Fruit fly (Drosophila melanogaster) whole organism, embryonic: ENCODE data around the gene CG17752.
A peak's percentile ranks its signal among the peaks of the same experiment; 100 is the strongest.

Experiments used
- Asciz ChIP-seq: fragments of 200-800 bp; sonication (Bioruptor generic); optimal IDR thresholded peaks from 2 replicates; lab custom pipeline; 2017; ENCODE audit warnings: missing biosample characterization, mild to moderate bottlenecking, missing genetic modification characterization, missing genetic modification reagents
- CG10543 ChIP-seq: fragments of 200-800 bp; sonication (Bioruptor generic); optimal IDR thresholded peaks from 3 replicates; lab custom pipeline; 2017; ENCODE audit warnings: missing biosample characterization, mild to moderate bottlenecking, missing genetic modification characterization, moderate library complexity
- CG10654 ChIP-seq: fragments of 200-800 bp; sonication (Bioruptor generic); optimal IDR thresholded peaks from 2 replicates; lab custom pipeline; 2016; ENCODE audit warnings: missing biosample characterization, missing genetic modification characterization
- CG10979 ChIP-seq: fragments of 200-800 bp; sonication (Bioruptor generic); optimal IDR thresholded peaks from 2 replicates; lab custom pipeline; 2018; ENCODE audit warnings: missing biosample characterization, mild to moderate bottlenecking, missing genetic modification characterization, moderate library complexity
- CG12104 ChIP-seq: fragments of 200-800 bp; sonication (Bioruptor generic); optimal IDR thresholded peaks from 3 replicates; lab custom pipeline; 2016; ENCODE audit warnings: missing biosample characterization, missing genetic modification characterization
- CG12769 ChIP-seq: fragments of 200-800 bp; sonication (Bioruptor generic); optimal IDR thresholded peaks from 2 replicates; lab custom pipeline; 2019; ENCODE audit warnings: missing biosample characterization, mild to moderate bottlenecking, missing genetic modification characterization, moderate library complexity
- CG13894 ChIP-seq: fragments of 200-800 bp; sonication (Bioruptor generic); optimal IDR thresholded peaks from 3 replicates; lab custom pipeline; 2018; ENCODE audit warnings: missing biosample characterization, mild to moderate bottlenecking, missing genetic modification characterization, moderate library complexity
- CG14710 ChIP-seq: fragments of 200-800 bp; sonication (Bioruptor generic); optimal IDR thresholded peaks from 3 replicates; lab custom pipeline; 2019; ENCODE audit warnings: missing biosample characterization, mild to moderate bottlenecking, missing genetic modification characterization, moderate library complexity
- CG15601 ChIP-seq: fragments of 200-800 bp; sonication (Bioruptor generic); optimal IDR thresholded peaks from 3 replicates; lab custom pipeline; 2019; ENCODE audit warnings: missing biosample characterization, mild to moderate bottlenecking, missing genetic modification characterization, moderate library complexity
- CG16863 ChIP-seq: fragments of 200-800 bp; sonication (Bioruptor generic); optimal IDR thresholded peaks from 3 replicates; lab custom pipeline; 2016; ENCODE audit warnings: missing biosample characterization, missing genetic modification characterization
- CG17829 ChIP-seq: fragments of 200-800 bp; optimal IDR thresholded peaks from 2 replicates; lab custom pipeline; 2019; ENCODE audit warnings: missing biosample characterization, mild to moderate bottlenecking, missing genetic modification characterization, moderate library complexity
- CG1792 ChIP-seq: fragments of 200-800 bp; sonication (Bioruptor generic); optimal IDR thresholded peaks from 2 replicates; lab custom pipeline; 2016; ENCODE audit warnings: missing biosample characterization, missing genetic modification characterization
- CG18619 ChIP-seq: fragments of 200-800 bp; sonication (Bioruptor generic); optimal IDR thresholded peaks from 3 replicates; lab custom pipeline; 2017; ENCODE audit warnings: missing biosample characterization, mild to moderate bottlenecking, missing genetic modification characterization
- CG3065 ChIP-seq: fragments of 200-800 bp; sonication (Bioruptor generic); optimal IDR thresholded peaks from 2 replicates; lab custom pipeline; 2016; ENCODE audit warnings: missing biosample characterization, missing genetic modification characterization
- CG3407 ChIP-seq: fragments of 200-800 bp; sonication (Bioruptor generic); optimal IDR thresholded peaks from 2 replicates; lab custom pipeline; 2018; ENCODE audit warnings: missing biosample characterization, mild to moderate bottlenecking, missing genetic modification characterization
- CG34376 ChIP-seq: fragments of 200-800 bp; sonication (Bioruptor generic); optimal IDR thresholded peaks from 2 replicates; lab custom pipeline; 2018; ENCODE audit warnings: missing biosample characterization, mild to moderate bottlenecking, missing genetic modification characterization
- CG4282 ChIP-seq: fragments of 200-800 bp; sonication (Bioruptor generic); optimal IDR thresholded peaks from 2 replicates; lab custom pipeline; 2016; ENCODE audit warnings: missing biosample characterization, missing genetic modification characterization
- CG43689 ChIP-seq: fragments of 200-800 bp; sonication (Bioruptor generic); IDR thresholded peaks from 2 replicates; pipeline ENCODE4 v1.3.6; 2022; ENCODE audit warnings: missing biosample characterization, missing genetic modification characterization
- CG8290 ChIP-seq, 3 experiments: fragments of 200-800 bp; sonication (Bioruptor generic); optimal IDR thresholded peaks; 2 replicates each; lab custom pipeline; 2016 to 2019; ENCODE audit warnings: missing biosample characterization in 3 of 3, missing genetic modification characterization in 3 of 3, mild to moderate bottlenecking in 2 of 3, moderate library complexity in 1 of 3
- CG8765 ChIP-seq: fragments of 200-800 bp; sonication (Bioruptor generic); IDR thresholded peaks from 2 replicates; pipeline ENCODE4 v1.3.6; 2022; ENCODE audit warnings: missing biosample characterization, missing genetic modification characterization
- Chrac-16 ChIP-seq: fragments of 200-800 bp; sonication (Bioruptor generic); optimal IDR thresholded peaks from 3 replicates; lab custom pipeline; 2016; ENCODE audit warnings: missing biosample characterization, missing genetic modification characterization
- Dbx ChIP-seq: fragments of 200-800 bp; sonication (Bioruptor generic); IDR thresholded peaks from 3 replicates; pipeline ENCODE4 v1.3.6; 2022; ENCODE audit warnings: missing biosample characterization, missing genetic modification characterization
- Doc2 ChIP-seq: fragments of 200-800 bp; sonication (Bioruptor generic); IDR thresholded peaks from 2 replicates; pipeline ENCODE4 v1.3.6; 2022; ENCODE audit warnings: missing biosample characterization, missing genetic modification characterization
- Ets65A ChIP-seq: fragments of 200-800 bp; sonication (Bioruptor generic); peaks from one replicate; lab custom pipeline; 2016; ENCODE audit warnings: missing biosample characterization, missing genetic modification characterization
- Lim3 ChIP-seq: fragments of 200-800 bp; sonication (Bioruptor generic); IDR thresholded peaks from 2 replicates; pipeline ENCODE4 v1.3.6; 2022; ENCODE audit warnings: missing biosample characterization, missing genetic modification characterization
- MBD-R2 ChIP-seq: fragments of 200-800 bp; sonication (Bioruptor generic); IDR thresholded peaks from 2 replicates; pipeline ENCODE4 v1.3.6; 2022; ENCODE audit warnings: missing biosample characterization, missing genetic modification characterization
- NFAT ChIP-seq: fragments of 200-800 bp; sonication (Bioruptor generic); IDR thresholded peaks from 2 replicates; pipeline ENCODE4 v1.3.6; 2022; ENCODE audit warnings: missing biosample characterization, missing genetic modification characterization
- NfI ChIP-seq: fragments of 200-800 bp; sonication (Bioruptor generic); optimal IDR thresholded peaks from 3 replicates; lab custom pipeline; 2018; ENCODE audit warnings: missing biosample characterization, mild to moderate bottlenecking, missing genetic modification characterization, moderate library complexity
- Opbp ChIP-seq: fragments of 200-800 bp; sonication (Bioruptor generic); IDR thresholded peaks from 3 replicates; pipeline ENCODE4 v1.3.6; 2022; ENCODE audit warnings: missing biosample characterization, missing genetic modification characterization; ENCODE audit not compliant: partially characterized antibody
- Ravus ChIP-seq: fragments of 200-800 bp; sonication (Bioruptor generic); IDR thresholded peaks from 2 replicates; pipeline ENCODE4 v1.3.6; 2022; ENCODE audit warnings: missing biosample characterization, missing genetic modification characterization
- Rfx ChIP-seq: fragments of 200-800 bp; sonication (Bioruptor generic); IDR thresholded peaks from 2 replicates; pipeline ENCODE4 v1.3.6; 2022; ENCODE audit warnings: missing biosample characterization, missing genetic modification characterization
- Side ChIP-seq: fragments of 200-800 bp; sonication (Bioruptor generic); optimal IDR thresholded peaks from 2 replicates; lab custom pipeline; 2016; ENCODE audit warnings: missing biosample characterization, missing genetic modification characterization
- Taf1 ChIP-seq: fragments of 200-800 bp; sonication (Bioruptor generic); IDR thresholded peaks from 2 replicates; pipeline ENCODE4 v1.3.6; 2022; ENCODE audit warnings: missing biosample characterization, missing genetic modification characterization
- abd-A ChIP-seq: fragments of 200-800 bp; sonication (Bioruptor generic); optimal IDR thresholded peaks from 3 replicates; lab custom pipeline; 2019; ENCODE audit warnings: missing biosample characterization, mild to moderate bottlenecking, missing genetic modification characterization, moderate library complexity
- cad ChIP-seq: fragments of >200 bp; optimal IDR thresholded peaks from 2 replicates; lab custom pipeline; 2017; ENCODE audit warnings: missing biosample characterization, missing genetic modification characterization
- chinmo ChIP-seq: fragments of 200-800 bp; sonication (Bioruptor generic); IDR thresholded peaks from 4 replicates; pipeline ENCODE4 v1.3.6; 2022; ENCODE audit warnings: missing biosample characterization, missing genetic modification characterization; ENCODE audit not compliant: partially characterized antibody
- cwo ChIP-seq: fragments of 200-800 bp; sonication (Bioruptor generic); optimal IDR thresholded peaks from 3 replicates; lab custom pipeline; 2017; ENCODE audit warnings: missing biosample characterization, missing genetic modification characterization, mild to moderate bottlenecking, moderate library complexity, missing genetic modification reagents
- fd3F ChIP-seq: fragments of 200-800 bp; sonication (Bioruptor generic); optimal IDR thresholded peaks from 2 replicates; lab custom pipeline; 2018; ENCODE audit warnings: missing biosample characterization, mild to moderate bottlenecking, missing genetic modification characterization, moderate library complexity
- gcm ChIP-seq: fragments of 200-800 bp; sonication (Bioruptor generic); optimal IDR thresholded peaks from 2 replicates; lab custom pipeline; 2019; ENCODE audit warnings: missing biosample characterization, mild to moderate bottlenecking, missing genetic modification characterization, moderate library complexity
- hbn ChIP-seq: fragments of 200-800 bp; sonication (Bioruptor generic); IDR thresholded peaks from 2 replicates; pipeline ENCODE4 v1.3.6; 2022; ENCODE audit warnings: missing biosample characterization, missing genetic modification characterization; ENCODE audit not compliant: partially characterized antibody
- lmd ChIP-seq: fragments of 200-800 bp; sonication (Bioruptor generic); IDR thresholded peaks from 2 replicates; pipeline ENCODE4 v1.3.6; 2022; ENCODE audit warnings: missing biosample characterization, missing genetic modification characterization
- nom ChIP-seq: fragments of 200-800 bp; sonication (Bioruptor generic); optimal IDR thresholded peaks from 2 replicates; lab custom pipeline; 2017; ENCODE audit warnings: missing biosample characterization, missing genetic modification characterization, mild to moderate bottlenecking, moderate library complexity, missing genetic modification reagents
- org-1 ChIP-seq: fragments of 200-800 bp; sonication (Bioruptor generic); optimal IDR thresholded peaks from 2 replicates; lab custom pipeline; 2017; ENCODE audit warnings: missing biosample characterization, missing genetic modification characterization
- rib ChIP-seq: fragments of 200-800 bp; sonication (Bioruptor generic); IDR thresholded peaks from 2 replicates; pipeline ENCODE4 v1.3.6; 2022; ENCODE audit warnings: missing biosample characterization, missing genetic modification characterization
- sc ChIP-seq, 3 experiments: fragments of >200 bp in 2 of 3; fragments of 200-800 bp in 1 of 3; sonication (Bioruptor generic) in 1 of 3; optimal IDR thresholded peaks; 2 replicates in 2 of 3; 3 replicates in 1 of 3; lab custom pipeline; 2017; ENCODE audit warnings: mild to moderate bottlenecking in 1 of 3, missing biosample characterization in 1 of 3, missing genetic modification characterization in 1 of 3, missing genetic modification reagents in 1 of 3
- sqz ChIP-seq: fragments of 200-800 bp; sonication (Bioruptor generic); optimal IDR thresholded peaks from 3 replicates; lab custom pipeline; 2018; ENCODE audit warnings: missing biosample characterization, mild to moderate bottlenecking, missing genetic modification characterization
- tx ChIP-seq: fragments of 200-800 bp; sonication (Bioruptor generic); optimal IDR thresholded peaks from 2 replicates; lab custom pipeline; 2016; ENCODE audit warnings: missing biosample characterization, missing genetic modification characterization
- vvl ChIP-seq: fragments of 200-800 bp; sonication (Bioruptor generic); IDR thresholded peaks from 2 replicates; pipeline ENCODE4 v1.3.6; 2022; ENCODE audit warnings: missing biosample characterization, missing genetic modification characterization

The CG17752 gene

dm6 chr3R:19625300-19626230 lies 15.5 kb downstream of the CG17752 start:
- no peak for TF ChIP-seq Taf1 (GFP tag; lab: Robert Waterston, UW)
- no peak for TF ChIP-seq CG3407 (GFP tag; lab: Kevin White, UChicago)
- TF ChIP-seq CG12104 = no peak
- TF ChIP-seq CG14710 (tag; lab: Kevin White, UChicago) = no peak
- TF ChIP-seq NfI (GFP tag; lab: Kevin White, UChicago) = no peak
- TF ChIP-seq tx (GFP tag; lab: Kevin White, UChicago) = no peak
- peak; percentile 6 for TF ChIP-seq sqz (GFP tag; lab: Kevin White, UChicago)
- no peak for TF ChIP-seq Side (GFP tag; lab: Kevin White, UChicago)
- TF ChIP-seq fd3F = no peak
- no peak for TF ChIP-seq Lim3 (GFP tag; lab: Robert Waterston, UW)
- TF ChIP-seq CG17829 = no peak
- no peak for TF ChIP-seq CG16863 (GFP tag; lab: Kevin White, UChicago)
- TF ChIP-seq cwo = peak; percentile 89
- no peak for TF ChIP-seq Asciz (GFP tag; lab: Kevin White, UChicago)
- no peak for TF ChIP-seq CG4282
- peak; percentile 14 for TF ChIP-seq CG10543 (GFP tag; lab: Kevin White, UChicago)
- 0 out of 3 replicates have a peak, but pooled peaks have one; percentile 20 for TF ChIP-seq Dbx (GFP tag; lab: Robert Waterston, UW)
- TF ChIP-seq rib = no peak
- peak; percentile 20 for TF ChIP-seq abd-A (tag; lab: Kevin White, UChicago)
- TF ChIP-seq CG3065 = no peak
- peak; percentile 85 for TF ChIP-seq CG12769
- TF ChIP-seq gcm = peak; percentile 91
- TF ChIP-seq Opbp (GFP tag; lab: Robert Waterston, UW) = no peak
- peak; percentile 28; the same call in 1 of the 2 replicates for TF ChIP-seq NFAT (GFP tag; lab: Robert Waterston, UW)
- peak; percentile 62; the same call in 1 of the 4 replicates for TF ChIP-seq chinmo
- no peak for TF ChIP-seq sc (optimal IDR thresholded peaks at IDR 0.05; lab: Kevin White, UChicago)
- TF ChIP-seq sc (GFP tag; optimal IDR thresholded peaks at IDR 0.05; lab: Kevin White, UChicago) = no peak
- no peak for TF ChIP-seq CG10979 (tag; lab: Kevin White, UChicago)
- TF ChIP-seq nom (GFP tag; lab: Kevin White, UChicago) = no peak
- no peak for TF ChIP-seq CG43689
- no peak for TF ChIP-seq hbn (GFP tag; lab: Robert Waterston, UW)
- no peak for TF ChIP-seq Chrac-16 (GFP tag; lab: Kevin White, UChicago)
- TF ChIP-seq Doc2 (GFP tag; lab: Robert Waterston, UW) = no peak
- no peak for TF ChIP-seq CG8290 (GFP tag; optimal IDR thresholded peaks at IDR 0.05; lab: Kevin White, UChicago)
- peak in 1 of 2 experiments; percentile 15 for TF ChIP-seq CG8290 (tag; optimal IDR thresholded peaks at IDR 0.05; lab: Kevin White, UChicago)
- TF ChIP-seq lmd (GFP tag; lab: Robert Waterston, UW) = no peak
- no peak for TF ChIP-seq CG15601 (tag; lab: Kevin White, UChicago)
- TF ChIP-seq cad = no peak
- TF ChIP-seq CG10654 (GFP tag; lab: Kevin White, UChicago) = no peak
- peak; percentile 60 for TF ChIP-seq vvl
- no peak for TF ChIP-seq CG8765 (GFP tag; lab: Robert Waterston, UW)
- peak; percentile 98 for TF ChIP-seq CG13894 (tag; lab: Kevin White, UChicago)
- no peak for TF ChIP-seq org-1
- TF ChIP-seq Ravus (GFP tag; lab: Robert Waterston, UW) = no peak
- TF ChIP-seq MBD-R2 (GFP tag; lab: Robert Waterston, UW) = no peak
- TF ChIP-seq CG18619 (GFP tag; lab: Kevin White, UChicago) = no peak
- peak; percentile 2 for TF ChIP-seq CG34376 (GFP tag; lab: Kevin White, UChicago)
- TF ChIP-seq CG1792 (GFP tag; lab: Kevin White, UChicago) = no peak
- no peak for TF ChIP-seq Ets65A (GFP tag; lab: Kevin White, UChicago)
- peak; percentile 26; the same call in 1 of the 2 replicates for TF ChIP-seq Rfx (GFP tag; lab: Robert Waterston, UW)
